Worm (Caenorhabditis elegans) whole organism, midembryonic: ENCODE data around the gene let-19.

Experiments used
- cog-1 ChIP-seq: sonication (generic microtip); optimal IDR thresholded peaks from 2 replicates; lab custom pipeline; 2016; ENCODE audit warnings: missing genetic modification characterization, missing compliant biosample characterization
- tab-1 ChIP-seq: fragments of 200-800 bp; sonication (Bioruptor generic); IDR thresholded peaks from 2 replicates; pipeline ENCODE4 v1.3.6; 2022; ENCODE audit warnings: missing genetic modification characterization, missing compliant biosample characterization

ce11 chrII:8738955-8739354, 31.8 kb upstream of the let-19 start:
- TF ChIP-seq tab-1 (GFP tag; lab: Robert Waterston, UW) (no peak), cog-1 (tag; lab: Kevin White, UChicago) (no peak)
